Worm (Caenorhabditis elegans) whole organism, L2 larva: ENCODE data around the gene Y43F8B.20.

Source experiments
- C34F6.9 ChIP-seq: fragments of 150-350 bp; optimal IDR thresholded peaks from 2 replicates; lab custom pipeline; 2014; ENCODE audit warnings: missing biosample characterization, missing genetic modification characterization
- F13H6.1 ChIP-seq: sonication (generic microtip); optimal IDR thresholded peaks from 2 replicates; lab custom pipeline; 2016; ENCODE audit warnings: missing genetic modification characterization, missing compliant biosample characterization
- R02D3.7 ChIP-seq: fragments of 150-350 bp; optimal IDR thresholded peaks from 2 replicates; lab custom pipeline; 2014; ENCODE audit warnings: missing biosample characterization, missing genetic modification characterization
- Y55F3AM.14 ChIP-seq: fragments of 200-800 bp; sonication (Bioruptor generic); optimal IDR thresholded peaks from 2 replicates; lab custom pipeline; 2018; ENCODE audit warnings: mild to moderate bottlenecking, missing genetic modification characterization, missing compliant biosample characterization
- ZK546.5 ChIP-seq: sonication (generic microtip); optimal IDR thresholded peaks from 2 replicates; lab custom pipeline; 2017; ENCODE audit warnings: missing biosample characterization, missing genetic modification characterization
- alr-1 ChIP-seq: fragments of 150-350 bp; optimal IDR thresholded peaks from 2 replicates; lab custom pipeline; 2014; ENCODE audit warnings: missing biosample characterization, missing genetic modification characterization
- aly-2 ChIP-seq: fragments of 150-350 bp; optimal IDR thresholded peaks from 2 replicates; lab custom pipeline; 2014; ENCODE audit warnings: missing biosample characterization, missing genetic modification characterization
- ama-1 ChIP-seq: fragments of 150-350 bp; optimal IDR thresholded peaks from 2 replicates; lab custom pipeline; 2018; ENCODE audit warnings: inconsistent platforms
- blmp-1 ChIP-seq: sonication (generic microtip); optimal IDR thresholded peaks from 2 replicates; lab custom pipeline; 2017; ENCODE audit warnings: missing genetic modification characterization, mild to moderate bottlenecking, missing compliant biosample characterization, antibody characterized with exemption, moderate library complexity; ENCODE audit not compliant: insufficient read depth
- ceh-16 ChIP-seq: fragments of 150-350 bp; optimal IDR thresholded peaks from 2 replicates; lab custom pipeline; 2014; ENCODE audit warnings: missing biosample characterization, missing genetic modification characterization
- crh-2 ChIP-seq: sonication (generic microtip); optimal IDR thresholded peaks from 2 replicates; lab custom pipeline; 2017; ENCODE audit warnings: missing biosample characterization, missing genetic modification characterization
- dmd-4 ChIP-seq: sonication (generic microtip); optimal IDR thresholded peaks from 2 replicates; lab custom pipeline; 2017; ENCODE audit warnings: missing biosample characterization, missing genetic modification characterization
- egl-27 ChIP-seq: sonication (generic microtip); optimal IDR thresholded peaks from 3 replicates; lab custom pipeline; 2017; ENCODE audit warnings: missing biosample characterization, missing genetic modification reagents, missing genetic modification characterization
- elt-1 ChIP-seq: fragments of 150-350 bp; optimal IDR thresholded peaks from 2 replicates; lab custom pipeline; 2014; ENCODE audit warnings: missing biosample characterization, missing genetic modification characterization
- elt-3 ChIP-seq: sonication (generic microtip); optimal IDR thresholded peaks from 2 replicates; lab custom pipeline; 2017; ENCODE audit warnings: missing biosample characterization, missing genetic modification characterization
- fos-1 ChIP-seq: fragments of 150-350 bp; optimal IDR thresholded peaks from 2 replicates; lab custom pipeline; 2014; ENCODE audit warnings: missing biosample characterization, missing genetic modification characterization
- gmeb-1 ChIP-seq: fragments of 150-350 bp; optimal IDR thresholded peaks from 2 replicates; lab custom pipeline; 2014; ENCODE audit warnings: missing biosample characterization, missing genetic modification characterization
- lin-11 ChIP-seq: fragments of 150-350 bp; sonication (generic microtip); optimal IDR thresholded peaks from 2 replicates; lab custom pipeline; 2014; ENCODE audit warnings: missing biosample characterization, missing genetic modification characterization, inconsistent platforms, mixed read lengths
- lin-13 ChIP-seq: fragments of 150-350 bp; optimal IDR thresholded peaks from 2 replicates; lab custom pipeline; 2014; ENCODE audit warnings: missing biosample characterization, missing genetic modification reagents, missing genetic modification characterization
- lin-39 ChIP-seq: fragments of 150-350 bp; optimal IDR thresholded peaks from 2 replicates; lab custom pipeline; 2014; ENCODE audit warnings: missing biosample characterization, missing genetic modification reagents, missing genetic modification characterization
- lsy-2 ChIP-seq, 2 experiments: fragments of 150-350 bp in 1 of 2; sonication (generic microtip) in 1 of 2; optimal IDR thresholded peaks; 2 replicates each; lab custom pipeline; 2014 to 2017; ENCODE audit warnings: missing biosample characterization in 2 of 2, missing genetic modification characterization in 2 of 2
- mab-5 ChIP-seq: fragments of 150-350 bp; optimal IDR thresholded peaks from 2 replicates; lab custom pipeline; 2014; ENCODE audit warnings: missing biosample characterization, missing genetic modification characterization
- mbf-1 ChIP-seq: sonication (generic microtip); optimal IDR thresholded peaks from 2 replicates; lab custom pipeline; 2017; ENCODE audit warnings: missing biosample characterization, missing genetic modification characterization
- mdl-1 ChIP-seq, 2 experiments: fragments of 150-350 bp in 1 of 2; sonication (generic microtip) in 1 of 2; optimal IDR thresholded peaks; 2 replicates each; lab custom pipeline; 2017; ENCODE audit warnings: missing biosample characterization in 2 of 2, missing genetic modification characterization in 2 of 2
- nhr-10 ChIP-seq: sonication (generic microtip); optimal IDR thresholded peaks from 2 replicates; lab custom pipeline; 2017; ENCODE audit warnings: missing biosample characterization, missing genetic modification characterization
- nhr-11 ChIP-seq: fragments of 150-350 bp; optimal IDR thresholded peaks from 2 replicates; lab custom pipeline; 2014; ENCODE audit warnings: missing biosample characterization, missing genetic modification characterization
- nhr-12 ChIP-seq: fragments of 150-350 bp; optimal IDR thresholded peaks from 2 replicates; lab custom pipeline; 2014; ENCODE audit warnings: missing biosample characterization, missing genetic modification characterization
- nhr-129 ChIP-seq: fragments of 150-350 bp; optimal IDR thresholded peaks from 2 replicates; lab custom pipeline; 2014; ENCODE audit warnings: missing biosample characterization, missing genetic modification characterization
- nhr-21 ChIP-seq: fragments of 150-350 bp; optimal IDR thresholded peaks from 2 replicates; lab custom pipeline; 2014; ENCODE audit warnings: missing biosample characterization, missing genetic modification characterization
- nhr-23 ChIP-seq: fragments of 150-350 bp; optimal IDR thresholded peaks from 2 replicates; lab custom pipeline; 2014; ENCODE audit warnings: missing biosample characterization, missing genetic modification reagents, missing genetic modification characterization
- nhr-237 ChIP-seq: fragments of 150-350 bp; optimal IDR thresholded peaks from 2 replicates; lab custom pipeline; 2014; ENCODE audit warnings: missing biosample characterization, missing genetic modification characterization
- nhr-25 ChIP-seq: fragments of 150-350 bp; sonication (generic microtip); optimal IDR thresholded peaks from 3 replicates; lab custom pipeline; 2014; ENCODE audit warnings: missing biosample characterization, missing genetic modification characterization
- nhr-6 ChIP-seq: fragments of 150-350 bp; optimal IDR thresholded peaks from 2 replicates; lab custom pipeline; 2014; ENCODE audit warnings: missing biosample characterization, missing genetic modification characterization
- nhr-77 ChIP-seq: fragments of 150-350 bp; optimal IDR thresholded peaks from 2 replicates; lab custom pipeline; 2014; ENCODE audit warnings: missing biosample characterization, missing genetic modification characterization
- peb-1 ChIP-seq: fragments of 150-350 bp; optimal IDR thresholded peaks from 2 replicates; lab custom pipeline; 2014; ENCODE audit warnings: missing biosample characterization, missing genetic modification characterization
- sem-4 ChIP-seq: fragments of 150-350 bp; optimal IDR thresholded peaks from 2 replicates; lab custom pipeline; 2014; ENCODE audit warnings: missing biosample characterization, missing genetic modification reagents, missing genetic modification characterization
- skn-1 ChIP-seq: sonication (generic microtip); optimal IDR thresholded peaks from 2 replicates; lab custom pipeline; 2017; ENCODE audit warnings: missing biosample characterization, missing genetic modification characterization
- sma-9 ChIP-seq, 2 experiments: fragments of 150-350 bp in 1 of 2; sonication (generic microtip) in 1 of 2; optimal IDR thresholded peaks; 2 replicates each; lab custom pipeline; 2014 to 2016; ENCODE audit warnings: missing genetic modification characterization in 2 of 2, mild to moderate bottlenecking in 1 of 2, missing biosample characterization in 1 of 2, missing compliant biosample characterization in 1 of 2, missing genetic modification reagents in 1 of 2, moderate library complexity in 1 of 2
- snpc-4 ChIP-seq: fragments of 150-350 bp; optimal IDR thresholded peaks from 2 replicates; lab custom pipeline; 2014; ENCODE audit warnings: missing biosample characterization, missing genetic modification characterization
- unc-39 ChIP-seq: fragments of 150-350 bp; optimal IDR thresholded peaks from 2 replicates; lab custom pipeline; 2014; ENCODE audit warnings: missing biosample characterization, missing genetic modification characterization
- unc-55 ChIP-seq: fragments of 150-350 bp; sonication (generic microtip); optimal IDR thresholded peaks from 3 replicates; lab custom pipeline; 2014; ENCODE audit warnings: missing biosample characterization, missing genetic modification reagents, missing genetic modification characterization
- unc-62 ChIP-seq: fragments of 150-350 bp; optimal IDR thresholded peaks from 2 replicates; lab custom pipeline; 2014; ENCODE audit warnings: missing biosample characterization, missing genetic modification reagents, missing genetic modification characterization
- zag-1 ChIP-seq: fragments of 150-350 bp; optimal IDR thresholded peaks from 2 replicates; lab custom pipeline; 2014; ENCODE audit warnings: missing biosample characterization, missing genetic modification characterization
- ztf-1 ChIP-seq: fragments of 200-800 bp; sonication (Bioruptor generic); conservative IDR thresholded peaks from 2 replicates; pipeline ENCODE4 v1.3.6; 2022; ENCODE audit warnings: missing genetic modification characterization, missing compliant biosample characterization
- ztf-11 ChIP-seq: sonication (generic microtip); optimal IDR thresholded peaks from 2 replicates; lab custom pipeline; 2017; ENCODE audit warnings: missing biosample characterization, missing genetic modification characterization
- ztf-4 ChIP-seq: fragments of 150-350 bp; optimal IDR thresholded peaks from 2 replicates; lab custom pipeline; 2014; ENCODE audit warnings: missing biosample characterization, missing genetic modification characterization

Gene Y43F8B.20

DNA sequence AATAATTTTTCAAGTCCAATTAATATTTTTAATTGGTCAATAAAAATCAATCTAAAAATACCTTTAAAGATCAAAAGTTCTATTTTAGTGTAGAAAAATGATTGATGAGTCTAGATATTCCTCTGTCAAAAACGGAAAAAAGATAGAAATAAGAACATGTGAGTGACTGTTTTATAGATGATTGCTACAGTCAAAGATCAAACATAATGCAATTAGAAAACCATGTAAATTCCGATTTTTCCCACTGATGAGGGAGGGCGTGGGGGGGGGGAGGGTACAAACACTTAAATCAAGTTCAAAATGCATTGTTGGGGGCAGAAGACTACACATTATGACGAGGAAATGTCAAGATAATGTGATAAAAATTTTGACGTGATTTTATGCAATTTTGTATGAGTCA, 23.4 kb downstream of the Y43F8B.20 start:
- TF ChIP-seq egl-27 (tag; lab: Kevin White, UChicago) (no peak), alr-1 (tag; lab: Kevin White, UChicago) (no peak), nhr-10 (tag; lab: Kevin White, UChicago) (no peak), elt-1 (tag; lab: Kevin White, UChicago) (no peak), dmd-4 (no peak), unc-39 (tag; lab: Kevin White, UChicago) (no peak), ama-1 (lab: Kevin White, UChicago) (no peak), nhr-11 (no peak), F13H6.1 (tag; lab: Kevin White, UChicago) (no peak), unc-62 (GFP tag; lab: Kevin White, UChicago) (no peak), peb-1 (tag; lab: Kevin White, UChicago) (no peak), snpc-4 (tag; lab: Kevin White, UChicago) (no peak), mbf-1 (tag; lab: Kevin White, UChicago) (no peak), nhr-237 (no peak), nhr-6 (tag; lab: Kevin White, UChicago) (no peak), sma-9 (GFP tag; optimal IDR thresholded peaks at IDR 0.05; lab: Kevin White, UChicago) (peak; percentile 9), sma-9 (tag; optimal IDR thresholded peaks at IDR 0.05; lab: Kevin White, UChicago) (no peak), nhr-21 (tag; lab: Kevin White, UChicago) (no peak), nhr-12 (tag; lab: Kevin White, UChicago) (no peak), lin-13 (GFP tag; lab: Kevin White, UChicago) (no peak), elt-3 (tag; lab: Kevin White, UChicago) (no peak), mab-5 (tag; lab: Kevin White, UChicago) (no peak), Y55F3AM.14 (GFP tag; lab: Kevin White, UChicago) (no peak), nhr-25 (peak; percentile 65), blmp-1 (tag; lab: Kevin White, UChicago) (peak; percentile 26), sem-4 (no peak)

DNA sequence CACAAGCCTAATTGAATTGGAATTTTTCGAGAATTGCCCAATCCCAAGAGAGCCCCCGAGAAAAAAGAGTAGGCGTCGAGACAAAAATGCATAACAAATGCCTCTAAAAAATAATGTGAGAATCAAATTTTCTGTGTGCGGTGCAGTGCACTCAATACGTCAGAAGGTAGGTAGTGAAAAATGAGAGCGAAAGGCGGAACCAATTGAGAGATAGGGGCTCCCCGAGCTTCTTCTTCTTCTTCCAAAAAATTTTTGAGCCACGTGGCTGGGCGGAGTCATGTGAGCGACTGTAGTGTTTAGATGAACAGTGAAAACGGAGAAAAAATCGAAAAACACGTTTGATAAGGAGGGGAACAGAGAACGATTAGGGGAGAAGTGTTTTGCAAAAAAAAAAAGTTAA, 25.0 kb downstream of the Y43F8B.20 start:
- peak in 1 of 2 experiments; percentile 34 for TF ChIP-seq lsy-2 (tag; optimal IDR thresholded peaks at IDR 0.05; lab: Kevin White, UChicago)
- TF ChIP-seq C34F6.9 (tag; lab: Kevin White, UChicago), result no peak
- no peak for TF ChIP-seq nhr-23
- TF ChIP-seq crh-2 (tag; lab: Kevin White, UChicago), result peak; percentile 82
- TF ChIP-seq snpc-4 (tag; lab: Kevin White, UChicago), result no peak
- TF ChIP-seq sma-9 (GFP tag; optimal IDR thresholded peaks at IDR 0.05; lab: Kevin White, UChicago), result peak; percentile 66
- no peak for TF ChIP-seq sma-9 (tag; optimal IDR thresholded peaks at IDR 0.05; lab: Kevin White, UChicago)
- TF ChIP-seq F13H6.1 (tag; lab: Kevin White, UChicago), result peak; percentile 4
- peak in 1 of 2 experiments; percentile 33 for TF ChIP-seq mdl-1 (tag; optimal IDR thresholded peaks at IDR 0.05; lab: Kevin White, UChicago)
- peak; percentile 6 for TF ChIP-seq fos-1

DNA sequence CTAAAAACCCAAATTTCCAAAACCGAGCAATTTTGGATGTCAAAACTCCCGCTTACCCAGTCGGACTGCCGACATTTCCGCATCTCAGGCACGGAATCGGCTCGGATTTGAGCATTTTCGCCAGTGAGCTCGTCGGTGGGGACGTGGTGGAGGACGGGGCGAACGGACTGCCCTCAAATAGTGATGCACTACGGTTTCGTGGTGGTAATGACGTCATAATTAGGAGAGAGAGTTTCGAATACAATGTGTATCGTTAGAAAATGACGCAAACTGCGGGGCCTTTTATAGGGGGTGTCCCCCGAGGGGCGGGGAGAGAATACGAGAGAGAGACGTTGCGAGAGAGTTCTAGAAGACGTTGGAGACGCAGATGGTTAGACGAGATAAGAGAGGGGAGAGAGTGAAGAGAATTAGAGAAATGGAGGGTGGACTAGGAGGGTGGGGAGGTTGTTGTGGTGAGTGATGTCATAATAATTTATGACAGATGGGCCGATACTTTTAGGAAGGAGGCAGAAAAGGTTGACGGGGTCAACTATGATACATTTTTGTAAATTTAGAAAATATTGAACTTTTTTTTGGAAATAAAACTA, 26.9 kb downstream of the Y43F8B.20 start:
- TF ChIP-seq nhr-129 (peak; percentile 88), mab-5 (tag; lab: Kevin White, UChicago) (peak; percentile 97), nhr-77 (tag; lab: Kevin White, UChicago) (no peak), ceh-16 (tag; lab: Kevin White, UChicago) (peak; percentile 47), ztf-4 (tag; lab: Kevin White, UChicago) (peak; percentile 92), lin-39 (tag; lab: Kevin White, UChicago) (peak; percentile 11), mbf-1 (tag; lab: Kevin White, UChicago) (no peak), C34F6.9 (tag; lab: Kevin White, UChicago) (peak; percentile 75), unc-62 (GFP tag; lab: Kevin White, UChicago) (peak; percentile 73), crh-2 (tag; lab: Kevin White, UChicago) (peak; percentile 93), lsy-2 (tag; optimal IDR thresholded peaks at IDR 0.05; lab: Kevin White, UChicago) (peak; percentile 65 to 89), skn-1 (tag; lab: Kevin White, UChicago) (no peak), elt-3 (tag; lab: Kevin White, UChicago) (no peak), nhr-12 (tag; lab: Kevin White, UChicago) (no peak), lin-13 (GFP tag; lab: Kevin White, UChicago) (peak; percentile 90), ztf-1 (no peak), nhr-23 (no peak), zag-1 (tag; lab: Kevin White, UChicago) (peak; percentile 81), nhr-21 (tag; lab: Kevin White, UChicago) (peak; percentile 92), nhr-25 (peak; percentile 94), lin-11 (tag; lab: Kevin White, UChicago) (peak; percentile 52), ztf-11 (tag; lab: Kevin White, UChicago) (no peak), ZK546.5 (tag; lab: Kevin White, UChicago) (no peak), nhr-6 (tag; lab: Kevin White, UChicago) (peak; percentile 88), unc-55 (GFP tag; lab: Kevin White, UChicago) (peak; percentile 91), gmeb-1 (tag; lab: Kevin White, UChicago) (peak; percentile 77), snpc-4 (tag; lab: Kevin White, UChicago) (peak; percentile 62), nhr-11 (no peak), ama-1 (lab: Kevin White, UChicago) (peak; percentile 94), blmp-1 (tag; lab: Kevin White, UChicago) (peak; percentile 77), Y55F3AM.14 (GFP tag; lab: Kevin White, UChicago) (peak; percentile 88), aly-2 (tag; lab: Kevin White, UChicago) (no peak), nhr-237 (peak; percentile 47), R02D3.7 (tag; lab: Kevin White, UChicago) (no peak), F13H6.1 (tag; lab: Kevin White, UChicago) (peak; percentile 88), unc-39 (tag; lab: Kevin White, UChicago) (no peak)
